Worm (Caenorhabditis elegans): ENCODE results near the gene slc-36.5.

DNA sequence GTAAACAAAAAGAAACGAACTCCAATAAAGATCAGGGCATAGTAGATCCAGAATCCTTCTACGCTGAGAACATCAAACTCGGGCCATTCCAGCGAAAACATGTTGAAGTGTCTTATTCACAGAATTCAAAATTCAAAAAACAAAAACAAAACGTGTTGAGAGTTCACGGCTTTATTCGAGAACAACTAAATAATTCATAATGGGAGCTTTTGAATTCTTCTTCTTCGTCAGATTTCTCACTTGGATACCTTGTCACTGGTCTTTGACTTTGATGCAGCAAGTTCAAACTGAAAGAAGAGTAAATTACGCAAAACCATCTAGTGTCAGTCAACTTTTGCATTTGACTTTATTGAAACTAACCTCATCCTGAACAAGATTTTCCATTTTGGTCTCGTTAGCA is 40.9 kb upstream of the slc-36.5 start, which contains the start of gene B0252.11:
- TF ChIP-seq sptf-1 (tag; optimal IDR thresholded peaks at IDR 0.05) (no peak), nhr-28 (tag; optimal IDR thresholded peaks at IDR 0.05) (no peak), lin-13 (tag; optimal IDR thresholded peaks at IDR 0.05) (no peak), drap-1 (GFP tag; optimal IDR thresholded peaks at IDR 0.05) (no peak), lsy-2 (tag; optimal IDR thresholded peaks at IDR 0.05) (no peak), bed-3 (GFP tag; optimal IDR thresholded peaks at IDR 0.05) (no peak), ceh-83 (GFP tag; optimal IDR thresholded peaks at IDR 0.05) (no peak)
